Worm (Caenorhabditis elegans) whole organism, L4 larva: ENCODE measurements around the gene chil-1.

Experiments
- ceh-62 ChIP-seq: sonication (generic microtip); optimal IDR thresholded peaks from 2 replicates; lab custom pipeline; 2017; ENCODE audit warnings: missing biosample characterization, missing genetic modification characterization
- daf-12 ChIP-seq: fragments of 150-350 bp; optimal IDR thresholded peaks from 2 replicates; lab custom pipeline; 2014; ENCODE audit warnings: missing biosample characterization, missing genetic modification reagents, missing genetic modification characterization
- dmd-9 ChIP-seq: fragments of 200-800 bp; sonication (Bioruptor generic); IDR thresholded peaks from 2 replicates; pipeline ENCODE4 v1.3.6; 2022; ENCODE audit warnings: missing genetic modification reagents, missing genetic modification characterization, missing compliant biosample characterization
- hif-1 ChIP-seq, 2 experiments: sonication (generic microtip); optimal IDR thresholded peaks; 2 replicates each; lab custom pipeline; 2016 to 2017; ENCODE audit warnings: missing compliant biosample characterization in 2 of 2, missing genetic modification characterization in 2 of 2, missing genetic modification reagents in 2 of 2, missing genotype in 2 of 2, mild to moderate bottlenecking in 1 of 2
- hlh-11 ChIP-seq: fragments of 200-800 bp; sonication (Bioruptor generic); optimal IDR thresholded peaks from 2 replicates; lab custom pipeline; 2018; ENCODE audit warnings: mild to moderate bottlenecking, missing genetic modification characterization, missing compliant biosample characterization
- mdt-29 ChIP-seq: fragments of 200-800 bp; sonication (Bioruptor generic); IDR thresholded peaks from 2 replicates; pipeline ENCODE4 v1.3.6; 2022; ENCODE audit warnings: missing genetic modification reagents, missing genetic modification characterization, missing compliant biosample characterization
- nhr-237 ChIP-seq: sonication (generic microtip); optimal IDR thresholded peaks from 2 replicates; lab custom pipeline; 2017; ENCODE audit warnings: missing biosample characterization, missing genetic modification characterization
- php-3 ChIP-seq: fragments of 200-800 bp; sonication (Bioruptor generic); IDR thresholded peaks from 2 replicates; pipeline ENCODE4 v1.3.6; 2022; ENCODE audit warnings: missing genetic modification reagents, missing genetic modification characterization, missing compliant biosample characterization
- skn-1 ChIP-seq: fragments of 150-350 bp; optimal IDR thresholded peaks from 2 replicates; lab custom pipeline; 2014; ENCODE audit warnings: missing biosample characterization, missing genetic modification characterization
- unc-62 ChIP-seq, 3 experiments: fragments of 150-350 bp in 1 of 3; sonication (generic microtip); optimal IDR thresholded peaks in 2 of 3; peaks in 1 of 3; 1 replicate in 1 of 3; 2 replicates in 2 of 3; lab custom pipeline; 2014 to 2017; ENCODE audit warnings: missing biosample characterization in 3 of 3, missing genetic modification characterization in 3 of 3, missing genetic modification reagents in 3 of 3, missing genotype in 1 of 3

- no peak for TF ChIP-seq mdt-29 (GFP tag; lab: Robert Waterston, UW)
- no peak for TF ChIP-seq hlh-11 (tag; lab: Kevin White, UChicago)
- no peak for TF ChIP-seq php-3 (GFP tag; lab: Robert Waterston, UW)
- TF ChIP-seq nhr-237 (tag; lab: Kevin White, UChicago), result no peak
- no peak for TF ChIP-seq daf-12 (tag; lab: Kevin White, UChicago)
- no peak for TF ChIP-seq dmd-9
- no peak for TF ChIP-seq unc-62 (GFP tag; optimal IDR thresholded peaks at IDR 0.05 in 1 of 2; lab: Kevin White, UChicago)
- TF ChIP-seq unc-62 (tag; optimal IDR thresholded peaks at IDR 0.05; lab: Kevin White, UChicago), result no peak
- no peak for TF ChIP-seq hif-1 (tag; optimal IDR thresholded peaks at IDR 0.05; lab: Kevin White, UChicago)
- TF ChIP-seq skn-1 (tag; lab: Kevin White, UChicago), result no peak
- TF ChIP-seq ceh-62 (tag; lab: Kevin White, UChicago), result no peak
These were observed 37.8 kb downstream of the chil-1 start for ce11 chrII:9828502-9828901.
